Fruit fly (Drosophila melanogaster) whole organism, larva: ENCODE measurements around the gene ND-13B.

Source experiments
- noc ChIP-seq: fragments of 200-800 bp; sonication (Bioruptor generic); optimal IDR thresholded peaks from 3 replicates; lab custom pipeline; 2019; ENCODE audit warnings: missing biosample characterization, mild to moderate bottlenecking, missing genetic modification characterization, moderate library complexity

Gene ND-13B

dm6 chr3L:10651271-10651670 lies 42.6 kb downstream of the ND-13B start:
- TF ChIP-seq noc (tag; lab: Kevin White, UChicago), result no peak

- no peak for TF ChIP-seq noc (tag; lab: Kevin White, UChicago)
Observed at dm6 chr3L:10648431-10648830, 45.5 kb downstream of the ND-13B start.

- no peak for TF ChIP-seq noc (tag; lab: Kevin White, UChicago)
Observed at dm6 chr3L:10647158-10647557, 46.8 kb downstream of the ND-13B start.

- TF ChIP-seq noc (tag; lab: Kevin White, UChicago), result no peak
Observed at dm6 chr3L:10645965-10646364, 47.9 kb downstream of the ND-13B start.

- no peak for TF ChIP-seq noc (tag; lab: Kevin White, UChicago)
Observed at dm6 chr3L:10643228-10643627, 50.7 kb downstream of the ND-13B start, which contains the start of gene CG14153. Gene CG14153 (plus strand): TSS chr3L:10643528.
